Worm (Caenorhabditis elegans): Measurements from ENCODE around the gene ire-1.

Gene ire-1

DNA sequence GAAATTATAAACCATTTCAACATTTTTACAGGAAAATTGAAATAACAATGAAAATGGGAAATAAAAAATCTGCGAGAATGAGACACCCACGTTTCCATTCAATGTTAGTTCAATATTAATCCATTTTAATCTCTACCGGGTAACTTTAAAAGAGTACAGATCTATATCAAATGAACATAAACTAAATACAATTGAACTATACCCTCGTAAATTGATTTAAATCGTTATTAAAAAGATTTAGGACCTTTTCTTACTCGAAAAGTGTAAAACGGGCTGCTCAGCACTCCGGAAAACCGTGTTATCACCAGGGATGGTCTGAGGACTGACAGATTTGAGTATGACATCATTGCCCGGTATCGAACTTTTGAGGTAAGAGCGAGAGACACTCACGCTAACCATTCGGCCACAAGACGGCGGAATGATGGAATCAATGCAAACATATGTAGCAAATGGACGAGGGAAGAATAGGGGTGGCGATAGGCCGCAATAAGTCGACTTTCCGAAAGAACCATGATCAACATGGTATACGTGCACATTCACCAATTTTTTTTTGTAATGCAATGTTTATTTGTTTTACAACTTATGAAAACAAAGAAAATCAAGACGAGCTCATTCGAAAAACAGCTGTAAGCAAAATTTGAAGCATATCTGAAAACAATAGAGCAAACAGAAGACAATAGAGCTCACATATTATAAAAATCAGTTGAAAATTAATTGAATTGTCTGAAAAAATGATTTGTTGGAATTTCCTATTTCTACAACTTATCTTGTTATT lies 17.6 kb downstream of the ire-1 start, which contains the start of the genes chst-1 and C41C4.9 (continued):
- TF ChIP-seq ztf-7 (tag; optimal IDR thresholded peaks at IDR 0.05) (peak; percentile 60), egl-27 (tag; optimal IDR thresholded peaks at IDR 0.05) (no peak), arid-1 (GFP tag; conservative IDR thresholded peaks at IDR 0.05) (peak; percentile 91), duxl-1 (tag; optimal IDR thresholded peaks at IDR 0.05; ENCODE audit: poor library complexity) (peak; percentile 81), nhr-11 (tag; optimal IDR thresholded peaks at IDR 0.05) (no peak), ceh-28 (tag; optimal IDR thresholded peaks at IDR 0.05) (no peak), lim-7 (GFP tag; IDR thresholded peaks at IDR 0.05) (peak; percentile 98; the same call in 1 of the 2 replicates), R02D3.7 (tag; optimal IDR thresholded peaks at IDR 0.05) (no peak), lin-29 (GFP tag; IDR thresholded peaks at IDR 0.05) (peak; percentile 51; the same call in 1 of the 2 replicates), F37D6.2 (tag; optimal IDR thresholded peaks at IDR 0.05) (peak; percentile 33), ama-1 (optimal IDR thresholded peaks at IDR 0.05) (no peak), ceh-62 (tag; optimal IDR thresholded peaks at IDR 0.05) (no peak), php-3 (GFP tag; IDR thresholded peaks at IDR 0.05) (peak; percentile 90), lsy-2 (tag; optimal IDR thresholded peaks at IDR 0.05) (peak in 1 of 2 experiments; percentile 59), aha-1 (tag) (peak; percentile 93)

DNA sequence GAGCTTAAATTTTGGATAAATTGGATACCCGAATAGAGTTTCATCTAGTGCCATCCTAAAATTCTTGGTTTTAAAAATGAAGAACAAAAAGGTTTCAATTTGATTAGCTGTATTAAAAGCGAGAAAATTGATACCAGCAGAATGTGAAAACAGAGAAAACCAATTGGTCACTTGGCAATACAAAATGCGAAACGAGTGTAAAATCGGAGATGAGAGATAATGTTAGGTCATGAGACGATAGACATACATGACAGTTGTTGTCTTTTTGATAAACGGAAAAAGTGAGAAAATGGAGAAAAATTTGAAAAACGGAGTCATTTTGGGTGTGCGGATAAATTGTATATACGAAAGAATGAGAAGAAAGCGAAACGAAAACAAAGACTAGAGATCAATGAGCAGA lies 19.7 kb downstream of the ire-1 start, which contains the start of gene sfxn-5:
Gene sfxn-5, minus strand, starts transcription at position 55 of the 400 bp plus-strand sequence.
- TF ChIP-seq F37D6.2 (tag; optimal IDR thresholded peaks at IDR 0.05) (no peak), hlh-30 (tag; optimal IDR thresholded peaks at IDR 0.05; ENCODE audit: insufficient read depth) (peak; percentile 57), madf-9 (GFP tag; conservative IDR thresholded peaks at IDR 0.05) (no peak), daf-16 (GFP tag; optimal IDR thresholded peaks at IDR 0.05) (no peak), daf-16 (tag; optimal IDR thresholded peaks at IDR 0.05) (peak; percentile 68), hlh-11 (tag; optimal IDR thresholded peaks at IDR 0.05) (peak; percentile 45), lsy-2 (tag; optimal IDR thresholded peaks at IDR 0.05) (peak in 1 of 2 experiments; percentile 42), ama-1 (optimal IDR thresholded peaks at IDR 0.05) (no peak), zip-2 (tag; optimal IDR thresholded peaks at IDR 0.05) (no peak), nhr-25 (tag; optimal IDR thresholded peaks at IDR 0.05; ENCODE audit: borderline replicate concordance, insufficient read depth) (no peak), dmd-8 (GFP tag; IDR thresholded peaks at IDR 0.05) (no peak), skn-1 (tag; optimal IDR thresholded peaks at IDR 0.05) (no peak), daf-19 (GFP tag; conservative IDR thresholded peaks at IDR 0.05) (no peak), aly-2 (tag; optimal IDR thresholded peaks at IDR 0.05) (no peak), lin-15B (tag; optimal IDR thresholded peaks at IDR 0.05) (no peak), pqm-1 (tag; optimal IDR thresholded peaks at IDR 0.05) (peak; percentile 65), dmd-9 (GFP tag; IDR thresholded peaks at IDR 0.05) (no peak), dve-1 (tag; optimal IDR thresholded peaks at IDR 0.05; ENCODE audit: insufficient read depth) (peak; percentile 42), D1046.2 (GFP tag; IDR thresholded peaks at IDR 0.05) (no peak), unc-62 (GFP tag; optimal IDR thresholded peaks at IDR 0.05 in 1 of 2) (peak in 1 of 2 experiments; percentile 13), unc-62 (tag; optimal IDR thresholded peaks at IDR 0.05) (no peak), aha-1 (tag) (no peak), nhr-237 (tag; optimal IDR thresholded peaks at IDR 0.05) (no peak), nhr-11 (tag; optimal IDR thresholded peaks at IDR 0.05) (peak; percentile 8), nhr-28 (tag; optimal IDR thresholded peaks at IDR 0.05) (peak; percentile 65)

ce11 chrII:8102041-8102440 lies 22.7 kb downstream of the ire-1 start, which contains the start of gene sre-2:
Gene sre-2, minus strand, starts transcription at chrII:8102141.
- TF ChIP-seq dve-1 (tag; optimal IDR thresholded peaks at IDR 0.05; ENCODE audit: insufficient read depth) (no peak), dmd-9 (GFP tag; IDR thresholded peaks at IDR 0.05) (no peak), mes-2 (tag; optimal IDR thresholded peaks at IDR 0.05; ENCODE audit: poor library complexity, severe bottlenecking) (no peak)
